Fruit fly (Drosophila melanogaster): ENCODE data around the gene AsnRS.
A peak's percentile ranks its signal among the peaks of the same experiment; 100 is the strongest.

AsnRS gene

dm6 chr2L:19108377-19108876 is 23.3 kb downstream of the AsnRS start, which contains the start of gene Lim3:
Gene Lim3 (minus strand): TSS chr2L:19108427.
- TF ChIP-seq Hr78 (GFP tag; optimal IDR thresholded peaks at IDR 0.05), result no peak
- TF ChIP-seq dmrt93B (GFP tag; optimal IDR thresholded peaks at IDR 0.05), result no peak
- TF ChIP-seq sv (GFP tag; optimal IDR thresholded peaks at IDR 0.05), result no peak
- peak; percentile 84 for TF ChIP-seq Vsx2 (GFP tag; optimal IDR thresholded peaks at IDR 0.05; ENCODE audit: partially characterized antibody)
- TF ChIP-seq N (GFP tag; optimal IDR thresholded peaks at IDR 0.05), result no peak
- no peak for TF ChIP-seq psq (GFP tag; optimal IDR thresholded peaks at IDR 0.05)
- peak; percentile 75 for TF ChIP-seq Dif (GFP tag; optimal IDR thresholded peaks at IDR 0.05; ENCODE audit: partially characterized antibody)
- TF ChIP-seq Abd-B (GFP tag; optimal IDR thresholded peaks at IDR 0.05), result no peak
- TF ChIP-seq Rel (GFP tag; optimal IDR thresholded peaks at IDR 0.05), result no peak
- no peak for TF ChIP-seq Rel (tag; optimal IDR thresholded peaks at IDR 0.05)
- TF ChIP-seq Mio (GFP tag; optimal IDR thresholded peaks at IDR 0.05), result no peak
- TF ChIP-seq Jra (GFP tag; optimal IDR thresholded peaks at IDR 0.05), result no peak
- peak; percentile 3 for TF ChIP-seq h (GFP tag; optimal IDR thresholded peaks at IDR 0.05)
- no peak for TF ChIP-seq HLH106 (tag; optimal IDR thresholded peaks at IDR 0.05)
- no peak for TF ChIP-seq woc (GFP tag; optimal IDR thresholded peaks at IDR 0.05)
- no peak for TF ChIP-seq Sp1 (GFP tag; optimal IDR thresholded peaks at IDR 0.05)
- TF ChIP-seq Dfd (GFP tag; optimal IDR thresholded peaks at IDR 0.05), result no peak
- TF ChIP-seq lola (GFP tag; optimal IDR thresholded peaks at IDR 0.05), result no peak

- TF ChIP-seq Dif (GFP tag; optimal IDR thresholded peaks at IDR 0.05; ENCODE audit: partially characterized antibody) (no peak), N (GFP tag; optimal IDR thresholded peaks at IDR 0.05) (no peak), ey (GFP tag; optimal IDR thresholded peaks at IDR 0.05) (no peak), Sp1 (GFP tag; optimal IDR thresholded peaks at IDR 0.05) (no peak), br (GFP tag; optimal IDR thresholded peaks at IDR 0.05) (no peak)
These were observed 25.5 kb downstream of the AsnRS start for dm6 chr2L:19106235-19106634.

- TF ChIP-seq Hnf4 (GFP tag; optimal IDR thresholded peaks at IDR 0.05) (no peak), dl (GFP tag; optimal IDR thresholded peaks at IDR 0.05; ENCODE audit: insufficient read depth in 1 of 2, partially characterized antibody in 2 of 2) (no peak), Dfd (GFP tag; optimal IDR thresholded peaks at IDR 0.05) (no peak), HLH106 (tag; optimal IDR thresholded peaks at IDR 0.05) (no peak), N (GFP tag; optimal IDR thresholded peaks at IDR 0.05) (no peak), fru (GFP tag; optimal IDR thresholded peaks at IDR 0.05) (no peak)
These were observed 27.4 kb downstream of the AsnRS start for dm6 chr2L:19104383-19104782.

dm6 chr2L:19103176-19103921 is 28.4 kb downstream of the AsnRS start:
- TF ChIP-seq br (GFP tag; optimal IDR thresholded peaks at IDR 0.05), result no peak
- TF ChIP-seq Hr78 (GFP tag; optimal IDR thresholded peaks at IDR 0.05), result no peak
- no peak for TF ChIP-seq brk (GFP tag; optimal IDR thresholded peaks at IDR 0.05)
- no peak for TF ChIP-seq HLH106 (tag; optimal IDR thresholded peaks at IDR 0.05)

- no peak for TF ChIP-seq N (GFP tag; optimal IDR thresholded peaks at IDR 0.05)
- TF ChIP-seq Abd-B (GFP tag; optimal IDR thresholded peaks at IDR 0.05), result no peak
- no peak for TF ChIP-seq rgr (GFP tag; optimal IDR thresholded peaks at IDR 0.05)
- no peak for TF ChIP-seq Hr83 (GFP tag; optimal IDR thresholded peaks at IDR 0.05; ENCODE audit: poor library complexity, severe bottlenecking)
- TF ChIP-seq sv (GFP tag; optimal IDR thresholded peaks at IDR 0.05), result no peak
- no peak for TF ChIP-seq OdsH (GFP tag; optimal IDR thresholded peaks at IDR 0.05)
- TF ChIP-seq CG9705 (GFP tag; optimal IDR thresholded peaks at IDR 0.05), result no peak
- TF ChIP-seq foxo (GFP tag; optimal IDR thresholded peaks at IDR 0.05), result no peak
- TF ChIP-seq dmrt93B (GFP tag; optimal IDR thresholded peaks at IDR 0.05), result no peak
- no peak for TF ChIP-seq brk (GFP tag; optimal IDR thresholded peaks at IDR 0.05)
- TF ChIP-seq Jra (GFP tag; optimal IDR thresholded peaks at IDR 0.05), result no peak
- no peak for TF ChIP-seq h (GFP tag; optimal IDR thresholded peaks at IDR 0.05)
- TF ChIP-seq Sp1 (GFP tag; optimal IDR thresholded peaks at IDR 0.05), result no peak
- no peak for TF ChIP-seq usp (GFP tag; optimal IDR thresholded peaks at IDR 0.05)
- no peak for TF ChIP-seq tai (GFP tag; optimal IDR thresholded peaks at IDR 0.05)
These were observed 30.0 kb downstream of the AsnRS start, which contains the start of the genes CG17344 and CG43731 for dm6 chr2L:19101744-19102143. Gene CG17344 (plus strand): TSS chr2L:19102044. Gene CG43731 (plus strand): TSS chr2L:19102044.

Data from whole organism, wandering third instar larva.